Worm (Caenorhabditis elegans): ENCODE results near the gene frpr-4.
A peak's percentile ranks its signal among the peaks of the same experiment; 100 is the strongest.

Gene frpr-4

DNA sequence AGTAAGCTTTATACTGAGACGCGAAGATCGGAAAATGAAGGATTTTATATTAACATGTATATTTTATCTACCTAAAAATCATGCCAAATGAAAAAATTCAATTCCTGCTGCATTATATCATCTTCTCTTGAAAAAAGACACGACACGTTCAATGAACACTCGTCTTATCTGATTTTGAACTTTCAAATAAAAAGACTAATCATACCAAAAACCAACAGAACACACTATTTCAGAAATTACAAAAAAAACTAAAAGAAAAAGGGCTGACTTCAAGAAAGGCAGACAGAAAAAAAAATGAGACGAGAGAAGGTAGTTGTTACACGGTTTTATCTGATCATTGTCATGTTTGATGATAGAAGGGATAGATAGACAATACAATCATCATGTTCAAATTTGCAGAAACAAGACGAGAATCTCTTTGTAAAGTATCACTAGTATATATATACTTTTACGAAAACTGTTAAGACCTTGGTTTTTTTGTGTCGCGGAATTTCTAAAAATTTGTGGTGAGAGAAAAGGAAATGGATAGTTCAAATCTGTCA lies 27.5 kb upstream of the frpr-4 start:
- TF ChIP-seq nhr-237 (tag; optimal IDR thresholded peaks at IDR 0.05) (no peak), ceh-8 (GFP tag; optimal IDR thresholded peaks at IDR 0.05) (no peak), lin-15B (tag; optimal IDR thresholded peaks at IDR 0.05) (no peak), unc-130 (tag; optimal IDR thresholded peaks at IDR 0.05) (no peak), ztf-4 (tag; optimal IDR thresholded peaks at IDR 0.05) (no peak), dpl-1 (GFP tag; optimal IDR thresholded peaks at IDR 0.05) (no peak), snu-23 (GFP tag; optimal IDR thresholded peaks at IDR 0.05) (peak; percentile 10), Y116A8C.19 (tag; optimal IDR thresholded peaks at IDR 0.05; ENCODE audit: borderline replicate concordance) (no peak), irx-1 (tag; optimal IDR thresholded peaks at IDR 0.05) (no peak), nhr-11 (tag; optimal IDR thresholded peaks at IDR 0.05) (no peak), ceh-90 (tag; optimal IDR thresholded peaks at IDR 0.05) (no peak), lin-14 (GFP tag; optimal IDR thresholded peaks at IDR 0.05) (peak; percentile 57), sox-4 (tag; optimal IDR thresholded peaks at IDR 0.05) (no peak), xbp-1 (tag; optimal IDR thresholded peaks at IDR 0.05) (no peak), elt-3 (tag; optimal IDR thresholded peaks at IDR 0.05) (peak in 1 of 6 experiments; percentile 8), zag-1 (tag; optimal IDR thresholded peaks at IDR 0.05) (no peak), aly-2 (tag; optimal IDR thresholded peaks at IDR 0.05) (no peak), nhr-71 (tag; optimal IDR thresholded peaks at IDR 0.05) (no peak), zip-4 (GFP tag; optimal IDR thresholded peaks at IDR 0.05) (no peak), nhr-85 (tag) (peak; percentile 80), grh-1 (GFP tag; IDR thresholded peaks at IDR 0.05) (no peak), mef-2 (tag; optimal IDR thresholded peaks at IDR 0.05) (no peak), nhr-77 (tag; optimal IDR thresholded peaks at IDR 0.05) (no peak), nhr-20 (tag; optimal IDR thresholded peaks at IDR 0.05) (peak; percentile 22), elt-2 (tag; optimal IDR thresholded peaks at IDR 0.05) (no peak), snpc-4 (tag; optimal IDR thresholded peaks at IDR 0.05) (no peak), F16B12.6 (tag; optimal IDR thresholded peaks at IDR 0.05) (no peak), sptf-1 (tag; optimal IDR thresholded peaks at IDR 0.05) (no peak), ets-5 (GFP tag; IDR thresholded peaks at IDR 0.05) (no peak), hpl-2 (GFP tag; optimal IDR thresholded peaks at IDR 0.05) (no peak), nhr-90 (tag; optimal IDR thresholded peaks at IDR 0.05; ENCODE audit: poor library complexity) (no peak), ztf-11 (tag; optimal IDR thresholded peaks at IDR 0.05) (no peak), mdl-1 (tag; optimal IDR thresholded peaks at IDR 0.05) (no peak), swsn-7 (tag; optimal IDR thresholded peaks at IDR 0.05) (no peak), tlp-1 (tag; optimal IDR thresholded peaks at IDR 0.05) (no peak), dsc-1 (tag; optimal IDR thresholded peaks at IDR 0.05) (no peak), mab-9 (GFP tag; IDR thresholded peaks at IDR 0.05) (no peak), vab-15 (tag; optimal IDR thresholded peaks at IDR 0.05) (no peak), hlh-4 (tag; optimal IDR thresholded peaks at IDR 0.05) (no peak), lir-3 (tag; optimal IDR thresholded peaks at IDR 0.05; ENCODE audit: poor library complexity) (no peak), lin-35 (GFP tag; optimal IDR thresholded peaks at IDR 0.05) (peak in 1 of 2 experiments; percentile 12), rnt-1 (tag; optimal IDR thresholded peaks at IDR 0.05) (no peak), C34B4.2 (tag; optimal IDR thresholded peaks at IDR 0.05) (no peak), unc-62 (GFP tag; optimal IDR thresholded peaks at IDR 0.05) (no peak), nhr-12 (tag; optimal IDR thresholded peaks at IDR 0.05) (no peak), efl-3 (GFP tag; optimal IDR thresholded peaks at IDR 0.05) (no peak), sup-37 (GFP tag; optimal IDR thresholded peaks at IDR 0.05) (no peak)

Measured in whole organism, L1 larva.